Worm (Caenorhabditis elegans) whole organism, L1 larva: ENCODE results near the gene C17H11.6.

ENCODE experiments used
- C04F5.9 ChIP-seq: sonication (generic microtip); optimal IDR thresholded peaks from 2 replicates; lab custom pipeline; 2016; ENCODE audit warnings: missing genetic modification characterization, missing compliant biosample characterization
- C34B4.2 ChIP-seq: sonication (generic microtip); optimal IDR thresholded peaks from 2 replicates; lab custom pipeline; 2017; ENCODE audit warnings: mild to moderate bottlenecking, missing genetic modification characterization, missing compliant biosample characterization
- Y116A8C.19 ChIP-seq: sonication (generic microtip); optimal IDR thresholded peaks from 2 replicates; lab custom pipeline; 2016; ENCODE audit warnings: missing compliant biosample characterization, missing genetic modification characterization, borderline replicate concordance
- aha-1 ChIP-seq: fragments of 150-350 bp; optimal IDR thresholded peaks from 2 replicates; lab custom pipeline; 2014; ENCODE audit warnings: missing biosample characterization, missing genetic modification characterization
- ama-1 ChIP-seq: fragments of 150-350 bp; optimal IDR thresholded peaks from 2 replicates; lab custom pipeline; 2014
- ceh-63 ChIP-seq: fragments of 200-800 bp; sonication (Bioruptor generic); optimal IDR thresholded peaks from 2 replicates; lab custom pipeline; 2018; ENCODE audit warnings: mild to moderate bottlenecking, missing genetic modification characterization, missing compliant biosample characterization
- ceh-82 ChIP-seq, 3 experiments: fragments of 150-350 bp in 1 of 3; sonication (generic microtip) in 2 of 3; optimal IDR thresholded peaks; 2 replicates each; lab custom pipeline; 2014 to 2017; ENCODE audit warnings: missing biosample characterization in 3 of 3, missing genetic modification characterization in 3 of 3
- ceh-90 ChIP-seq: sonication (generic microtip); optimal IDR thresholded peaks from 2 replicates; lab custom pipeline; 2016; ENCODE audit warnings: missing genetic modification characterization, missing compliant biosample characterization
- dsc-1 ChIP-seq: sonication (generic microtip); optimal IDR thresholded peaks from 2 replicates; lab custom pipeline; 2016; ENCODE audit warnings: mild to moderate bottlenecking, missing genetic modification characterization, missing compliant biosample characterization
- efl-1 ChIP-seq, 4 experiments: fragments of 150-350 bp; optimal IDR thresholded peaks in 3 of 4; peaks in 1 of 4; 1 replicate in 1 of 4; 2 replicates in 3 of 4; lab custom pipeline; 2014; ENCODE audit warnings: missing biosample characterization in 2 of 4, missing genetic modification characterization in 2 of 4, missing genetic modification reagents in 2 of 4
- egl-13 ChIP-seq: sonication (generic microtip); optimal IDR thresholded peaks from 2 replicates; lab custom pipeline; 2016; ENCODE audit warnings: missing genotype, missing genetic modification reagents, missing genetic modification characterization, missing compliant biosample characterization
- egl-27 ChIP-seq, 2 experiments: fragments of 150-350 bp in 1 of 2; sonication (generic microtip); optimal IDR thresholded peaks; 3 replicates each; lab custom pipeline; 2017 to 2018; ENCODE audit warnings: missing biosample characterization in 2 of 2, missing genetic modification characterization in 2 of 2, missing genetic modification reagents in 2 of 2
- elt-3 ChIP-seq, 6 experiments: fragments of 150-350 bp in 1 of 6; sonication (generic microtip); optimal IDR thresholded peaks; 2 replicates each; lab custom pipeline; 2017 to 2018; ENCODE audit warnings: missing biosample characterization in 6 of 6, missing genetic modification characterization in 6 of 6, inconsistent platforms in 1 of 6
- fkh-8 ChIP-seq: sonication (generic microtip); optimal IDR thresholded peaks from 2 replicates; lab custom pipeline; 2016; ENCODE audit warnings: mild to moderate bottlenecking, missing genetic modification characterization, missing compliant biosample characterization
- isw-1 ChIP-seq: fragments of 200-800 bp; sonication (Bioruptor generic); IDR thresholded peaks from 2 replicates; pipeline ENCODE4 v1.3.6; 2022; ENCODE audit warnings: missing genetic modification characterization, missing compliant biosample characterization
- jun-1 ChIP-seq: fragments of 150-350 bp; optimal IDR thresholded peaks from 2 replicates; lab custom pipeline; 2014; ENCODE audit warnings: missing biosample characterization, missing genetic modification reagents, missing genetic modification characterization
- lin-13 ChIP-seq: fragments of 150-350 bp; optimal IDR thresholded peaks from 2 replicates; lab custom pipeline; 2014; ENCODE audit warnings: missing biosample characterization, missing genetic modification reagents, missing genetic modification characterization
- lin-14 ChIP-seq: fragments of 200-800 bp; sonication (Bioruptor generic); optimal IDR thresholded peaks from 2 replicates; lab custom pipeline; 2018; ENCODE audit warnings: mild to moderate bottlenecking, missing genetic modification characterization, moderate library complexity, missing compliant biosample characterization
- lin-15B ChIP-seq: fragments of 150-350 bp; sonication (generic microtip); optimal IDR thresholded peaks from 3 replicates; lab custom pipeline; 2014; ENCODE audit warnings: missing biosample characterization, missing genetic modification characterization
- lin-35 ChIP-seq, 2 experiments: fragments of 150-350 bp; optimal IDR thresholded peaks; 2 replicates each; lab custom pipeline; 2014; ENCODE audit warnings: missing biosample characterization in 2 of 2, missing genetic modification characterization in 2 of 2, missing genetic modification reagents in 2 of 2
- lsy-2 ChIP-seq, 2 experiments: fragments of 150-350 bp; optimal IDR thresholded peaks; 2 replicates each; lab custom pipeline; 2014; ENCODE audit warnings: missing biosample characterization in 2 of 2, missing genetic modification characterization in 2 of 2
- mab-9 ChIP-seq: fragments of 200-800 bp; sonication (Bioruptor generic); IDR thresholded peaks from 2 replicates; pipeline ENCODE4 v1.3.6; 2022; ENCODE audit warnings: missing genetic modification reagents, missing genetic modification characterization, missing compliant biosample characterization
- mdl-1 ChIP-seq, 2 experiments: fragments of 150-350 bp; optimal IDR thresholded peaks; 2 replicates each; lab custom pipeline; 2014 to 2017; ENCODE audit warnings: missing biosample characterization in 2 of 2, missing genetic modification characterization in 2 of 2, inconsistent platforms in 1 of 2
- mep-1 ChIP-seq: fragments of 150-350 bp; optimal IDR thresholded peaks from 2 replicates; lab custom pipeline; 2014; ENCODE audit warnings: missing biosample characterization, missing genetic modification characterization
- nhr-11 ChIP-seq: fragments of 150-350 bp; optimal IDR thresholded peaks from 2 replicates; lab custom pipeline; 2014; ENCODE audit warnings: missing biosample characterization, missing genetic modification characterization
- nhr-19 ChIP-seq: fragments of 200-800 bp; sonication (Bioruptor generic); conservative IDR thresholded peaks from 2 replicates; pipeline ENCODE4 v1.3.6; 2022; ENCODE audit warnings: missing genetic modification characterization, missing compliant biosample characterization
- nhr-20 ChIP-seq: sonication (generic microtip); optimal IDR thresholded peaks from 2 replicates; lab custom pipeline; 2016; ENCODE audit warnings: mild to moderate bottlenecking, missing genetic modification characterization, missing compliant biosample characterization
- nhr-237 ChIP-seq: fragments of 150-350 bp; optimal IDR thresholded peaks from 2 replicates; lab custom pipeline; 2014; ENCODE audit warnings: missing biosample characterization, missing genetic modification characterization
- nhr-28 ChIP-seq: fragments of 150-350 bp; optimal IDR thresholded peaks from 2 replicates; lab custom pipeline; 2014; ENCODE audit warnings: missing biosample characterization, missing genetic modification characterization
- nhr-47 ChIP-seq: sonication (generic microtip); optimal IDR thresholded peaks from 2 replicates; lab custom pipeline; 2016; ENCODE audit warnings: mild to moderate bottlenecking, missing genetic modification characterization, moderate library complexity, missing compliant biosample characterization
- nhr-71 ChIP-seq: sonication (generic microtip); optimal IDR thresholded peaks from 2 replicates; lab custom pipeline; 2016; ENCODE audit warnings: mild to moderate bottlenecking, missing genetic modification characterization, moderate library complexity, missing compliant biosample characterization
- nhr-76 ChIP-seq: sonication (generic microtip); optimal IDR thresholded peaks from 2 replicates; lab custom pipeline; 2017; ENCODE audit warnings: missing biosample characterization, missing genetic modification characterization
- nhr-77 ChIP-seq: fragments of 150-350 bp; optimal IDR thresholded peaks from 2 replicates; lab custom pipeline; 2014; ENCODE audit warnings: missing biosample characterization, missing genetic modification characterization
- nhr-84 ChIP-seq: sonication (generic microtip); optimal IDR thresholded peaks from 2 replicates; lab custom pipeline; 2017; ENCODE audit warnings: missing biosample characterization, missing genetic modification characterization
- nhr-90 ChIP-seq: sonication (generic microtip); optimal IDR thresholded peaks from 2 replicates; lab custom pipeline; 2016; ENCODE audit warnings: mild to moderate bottlenecking, missing genetic modification characterization, missing compliant biosample characterization; ENCODE audit not compliant: poor library complexity
- pag-3 ChIP-seq: sonication (generic microtip); optimal IDR thresholded peaks from 2 replicates; lab custom pipeline; 2017; ENCODE audit warnings: missing genetic modification characterization, mild to moderate bottlenecking, missing compliant biosample characterization, antibody characterized with exemption, borderline replicate concordance; ENCODE audit not compliant: insufficient read depth
- pqm-1 ChIP-seq: sonication (generic microtip); optimal IDR thresholded peaks from 3 replicates; lab custom pipeline; 2017; ENCODE audit warnings: missing biosample characterization, missing genetic modification characterization
- rnt-1 ChIP-seq: sonication (generic microtip); optimal IDR thresholded peaks from 2 replicates; lab custom pipeline; 2016; ENCODE audit warnings: mild to moderate bottlenecking, missing genetic modification characterization, moderate library complexity, missing compliant biosample characterization
- snpc-4 ChIP-seq: fragments of 150-350 bp; optimal IDR thresholded peaks from 2 replicates; lab custom pipeline; 2014; ENCODE audit warnings: missing biosample characterization, missing genetic modification characterization
- snu-23 ChIP-seq: sonication (generic microtip); optimal IDR thresholded peaks from 2 replicates; lab custom pipeline; 2016; ENCODE audit warnings: missing genetic modification characterization, missing compliant biosample characterization
- sox-4 ChIP-seq: sonication (generic microtip); optimal IDR thresholded peaks from 2 replicates; lab custom pipeline; 2016; ENCODE audit warnings: missing genetic modification characterization, missing compliant biosample characterization
- sptf-1 ChIP-seq: fragments of 150-350 bp; optimal IDR thresholded peaks from 2 replicates; lab custom pipeline; 2014; ENCODE audit warnings: missing biosample characterization, missing genetic modification characterization
- swsn-7 ChIP-seq: sonication (generic microtip); optimal IDR thresholded peaks from 2 replicates; lab custom pipeline; 2016; ENCODE audit warnings: missing genetic modification characterization, missing compliant biosample characterization
- tbx-2 ChIP-seq: sonication (generic microtip); optimal IDR thresholded peaks from 2 replicates; lab custom pipeline; 2016; ENCODE audit warnings: missing genetic modification characterization, missing compliant biosample characterization
- unc-130 ChIP-seq: fragments of 150-350 bp; optimal IDR thresholded peaks from 2 replicates; lab custom pipeline; 2017; ENCODE audit warnings: missing biosample characterization, missing genetic modification characterization, inconsistent platforms
- unc-86 ChIP-seq: sonication (generic microtip); optimal IDR thresholded peaks from 2 replicates; lab custom pipeline; 2016; ENCODE audit warnings: missing genetic modification characterization, missing compliant biosample characterization
- xbp-1 ChIP-seq: sonication (generic microtip); optimal IDR thresholded peaks from 2 replicates; lab custom pipeline; 2016; ENCODE audit warnings: missing genetic modification characterization, missing compliant biosample characterization
- ztf-11 ChIP-seq, 2 experiments: sonication (generic microtip); optimal IDR thresholded peaks; 2 replicates each; lab custom pipeline; 2016 to 2017; ENCODE audit warnings: missing genetic modification characterization in 2 of 2, missing biosample characterization in 1 of 2, missing compliant biosample characterization in 1 of 2
- ztf-4 ChIP-seq: fragments of 150-350 bp; optimal IDR thresholded peaks from 2 replicates; lab custom pipeline; 2014; ENCODE audit warnings: missing biosample characterization, missing genetic modification characterization

The C17H11.6 gene

DNA sequence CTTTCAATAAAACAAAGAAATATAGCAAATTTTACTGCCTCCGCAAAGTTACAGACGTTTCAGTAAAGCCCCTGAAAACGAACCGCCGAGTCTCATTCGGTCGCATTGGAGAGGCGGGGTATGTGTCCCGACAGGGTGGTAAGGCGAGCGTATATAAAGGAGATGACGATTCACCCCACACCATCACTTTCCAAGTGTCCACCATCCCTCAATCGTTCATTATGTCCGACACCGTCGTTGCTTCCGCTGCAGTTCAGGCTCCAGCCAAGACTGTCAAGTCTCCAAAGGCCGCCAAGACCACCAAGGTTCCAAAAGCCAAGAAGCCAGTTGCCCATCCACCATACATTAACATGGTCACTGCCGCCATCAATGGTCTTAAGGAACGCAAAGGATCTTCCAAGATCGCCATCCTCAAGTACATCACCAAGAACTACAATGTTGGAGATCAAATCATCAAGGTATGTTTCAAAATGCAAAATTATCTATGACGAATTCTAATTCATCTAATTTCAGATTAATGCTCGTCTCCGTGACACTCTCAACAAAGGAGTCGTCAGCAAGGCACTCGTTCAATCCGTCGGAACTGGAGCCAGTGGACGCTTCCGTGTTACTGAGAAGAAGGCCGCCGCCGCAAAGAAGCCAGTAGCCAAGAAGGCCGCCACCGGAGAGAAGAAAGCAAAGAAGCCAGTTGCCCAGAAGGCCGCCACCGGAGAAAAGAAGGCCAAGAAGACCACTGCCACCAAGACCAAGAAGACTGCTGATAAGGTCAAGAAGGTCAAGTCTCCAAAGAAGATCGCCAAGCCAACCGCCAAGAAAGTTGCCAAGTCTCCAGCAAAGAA is 44.4 kb downstream of the C17H11.6 start, which contains the start of gene hil-3 (continued):
- no peak for TF ChIP-seq Y116A8C.19 (tag; lab: Kevin White, UChicago)
- no peak for TF ChIP-seq nhr-237 (tag; lab: Kevin White, UChicago)
- no peak for TF ChIP-seq pag-3 (tag; lab: Kevin White, UChicago)
- no peak for TF ChIP-seq nhr-76 (tag; lab: Kevin White, UChicago)
- no peak for TF ChIP-seq egl-27 (tag; optimal IDR thresholded peaks at IDR 0.05; lab: Kevin White, UChicago)
- no peak for TF ChIP-seq unc-130 (tag; lab: Kevin White, UChicago)
- peak; percentile 26 for TF ChIP-seq nhr-20
- no peak for TF ChIP-seq nhr-84 (tag; lab: Kevin White, UChicago)
- no peak for TF ChIP-seq sptf-1
- TF ChIP-seq ztf-4 (tag; lab: Kevin White, UChicago): no peak
- TF ChIP-seq aha-1 (tag; lab: Kevin White, UChicago): no peak
- TF ChIP-seq lin-15B (tag; lab: Kevin White, UChicago): no peak
- peak; percentile 69 for TF ChIP-seq nhr-47
- TF ChIP-seq isw-1: no peak
- TF ChIP-seq lin-35 (GFP tag; optimal IDR thresholded peaks at IDR 0.05; lab: Kevin White, UChicago): peak; percentile 8 to 31
- TF ChIP-seq snu-23 (GFP tag; lab: Kevin White, UChicago): peak; percentile 41
- TF ChIP-seq ama-1 (lab: Kevin White, UChicago): peak; percentile 30
- no peak for TF ChIP-seq elt-3 (tag; optimal IDR thresholded peaks at IDR 0.05; lab: Kevin White, UChicago)
- peak; percentile 9 for TF ChIP-seq jun-1 (tag; lab: Kevin White, UChicago)
- peak; percentile 11 for TF ChIP-seq sox-4 (tag; lab: Kevin White, UChicago)
- TF ChIP-seq egl-13 (tag; lab: Kevin White, UChicago): no peak
- TF ChIP-seq efl-1 (optimal IDR thresholded peaks at IDR 0.05; lab: Kevin White, UChicago): no peak
- TF ChIP-seq efl-1 (GFP tag; optimal IDR thresholded peaks at IDR 0.05 in 1 of 2; lab: Kevin White, UChicago): peak in 1 of 2 experiments; percentile 16
- TF ChIP-seq tbx-2 (tag; lab: Kevin White, UChicago): peak; percentile 51
- no peak for TF ChIP-seq nhr-77 (tag; lab: Kevin White, UChicago)
- TF ChIP-seq lsy-2 (tag; optimal IDR thresholded peaks at IDR 0.05; lab: Kevin White, UChicago): peak in 1 of 2 experiments; percentile 52
- no peak for TF ChIP-seq nhr-90 (tag; lab: Kevin White, UChicago)
- TF ChIP-seq ceh-63 (GFP tag; lab: Kevin White, UChicago): no peak
- TF ChIP-seq C04F5.9: no peak
- TF ChIP-seq ceh-90 (tag; lab: Kevin White, UChicago): no peak
- no peak for TF ChIP-seq pqm-1 (tag; lab: Kevin White, UChicago)
- TF ChIP-seq nhr-19 (GFP tag; lab: Robert Waterston, UW): peak; percentile 40
- no peak for TF ChIP-seq mab-9 (GFP tag; lab: Robert Waterston, UW)
- TF ChIP-seq nhr-11 (tag; lab: Kevin White, UChicago): no peak

ce11 chrX:8157132-8157531 is 46.5 kb downstream of the C17H11.6 start:
- peak; percentile 75 for TF ChIP-seq unc-86 (tag; lab: Kevin White, UChicago)
- peak; percentile 4 for TF ChIP-seq xbp-1 (tag; lab: Kevin White, UChicago)
- no peak for TF ChIP-seq C34B4.2
- TF ChIP-seq ceh-82 (tag; optimal IDR thresholded peaks at IDR 0.05; lab: Kevin White, UChicago): peak in 2 of 3 experiments; percentile 7 to 41
- TF ChIP-seq lin-13 (GFP tag; lab: Kevin White, UChicago): no peak
- no peak for TF ChIP-seq snpc-4 (tag; lab: Kevin White, UChicago)
- TF ChIP-seq nhr-28: no peak
- peak; percentile 29 for TF ChIP-seq nhr-47
- TF ChIP-seq lin-14 (GFP tag; lab: Kevin White, UChicago): peak; percentile 67
- peak; percentile 84 for TF ChIP-seq swsn-7 (tag; lab: Kevin White, UChicago)
- TF ChIP-seq mab-9 (GFP tag; lab: Robert Waterston, UW): no peak
- no peak for TF ChIP-seq mdl-1 (tag; optimal IDR thresholded peaks at IDR 0.05; lab: Kevin White, UChicago)
- peak; percentile 55 for TF ChIP-seq tbx-2 (tag; lab: Kevin White, UChicago)
- peak; percentile 64 for TF ChIP-seq fkh-8
- TF ChIP-seq nhr-71: peak; percentile 40
- peak in 1 of 2 experiments; percentile 91 for TF ChIP-seq ztf-11 (tag; optimal IDR thresholded peaks at IDR 0.05; lab: Kevin White, UChicago)
- TF ChIP-seq snu-23 (GFP tag; lab: Kevin White, UChicago): peak; percentile 26
- peak; percentile 61 for TF ChIP-seq rnt-1 (tag; lab: Kevin White, UChicago)
- peak; percentile 23 for TF ChIP-seq mep-1 (tag; lab: Kevin White, UChicago)
- peak; percentile 17 for TF ChIP-seq dsc-1 (tag; lab: Kevin White, UChicago)
- no peak for TF ChIP-seq ama-1 (lab: Kevin White, UChicago)
- TF ChIP-seq lsy-2 (tag; optimal IDR thresholded peaks at IDR 0.05; lab: Kevin White, UChicago): peak in 1 of 2 experiments; percentile 16
